Fruit fly (Drosophila melanogaster) whole organism, prepupa: ENCODE measurements around the gene RNaseX25.

Source experiments
- Blimp-1 ChIP-seq: fragments of 200-800 bp; sonication (Bioruptor generic); optimal IDR thresholded peaks from 3 replicates; lab custom pipeline; 2017; ENCODE audit warnings: missing biosample characterization, missing genetic modification characterization, mild to moderate bottlenecking, moderate library complexity, missing genetic modification reagents
- CG10631 ChIP-seq: fragments of 200-800 bp; sonication (Bioruptor generic); optimal IDR thresholded peaks from 2 replicates; lab custom pipeline; 2016; ENCODE audit warnings: missing biosample characterization, missing genetic modification characterization
- CG10669 ChIP-seq: fragments of 200-800 bp; sonication (Bioruptor generic); optimal IDR thresholded peaks from 3 replicates; lab custom pipeline; 2018; ENCODE audit warnings: missing biosample characterization, mild to moderate bottlenecking, missing genetic modification characterization, moderate library complexity
- CG11294 ChIP-seq: fragments of 200-800 bp; sonication (Bioruptor generic); IDR thresholded peaks from 2 replicates; pipeline ENCODE4 v1.3.6; 2022; ENCODE audit warnings: missing biosample characterization, missing genetic modification characterization
- CG11762 ChIP-seq: fragments of 200-800 bp; sonication (Bioruptor generic); optimal IDR thresholded peaks from 3 replicates; lab custom pipeline; 2016; ENCODE audit warnings: missing biosample characterization, missing genetic modification characterization; ENCODE audit not compliant: insufficient read depth
- CG11902 ChIP-seq: fragments of 200-800 bp; sonication (Bioruptor generic); optimal IDR thresholded peaks from 3 replicates; lab custom pipeline; 2016; ENCODE audit warnings: missing biosample characterization, missing genetic modification characterization
- CG1621 ChIP-seq: fragments of 200-800 bp; sonication (Bioruptor generic); optimal IDR thresholded peaks from 3 replicates; lab custom pipeline; 2018; ENCODE audit warnings: missing biosample characterization, mild to moderate bottlenecking, missing genetic modification characterization
- CG16779 ChIP-seq: fragments of 200-800 bp; sonication (Bioruptor generic); optimal IDR thresholded peaks from 3 replicates; lab custom pipeline; 2017; ENCODE audit warnings: missing biosample characterization, mild to moderate bottlenecking, missing genetic modification characterization
- CG3032 ChIP-seq: fragments of 200-800 bp; optimal IDR thresholded peaks from 2 replicates; lab custom pipeline; 2019; ENCODE audit warnings: missing biosample characterization, mild to moderate bottlenecking, missing genetic modification characterization, moderate library complexity
- CG31627 ChIP-seq: fragments of 200-800 bp; sonication (Bioruptor generic); optimal IDR thresholded peaks from 3 replicates; lab custom pipeline; 2016; ENCODE audit warnings: missing biosample characterization, missing genetic modification characterization
- CG32006 ChIP-seq: fragments of 200-800 bp; sonication (Bioruptor generic); optimal IDR thresholded peaks from 3 replicates; lab custom pipeline; 2017; ENCODE audit warnings: missing biosample characterization, mild to moderate bottlenecking, missing genetic modification characterization
- CG3919 ChIP-seq: fragments of 200-800 bp; sonication (Bioruptor generic); optimal IDR thresholded peaks from 3 replicates; lab custom pipeline; 2016; ENCODE audit warnings: missing biosample characterization, missing genetic modification characterization
- CG6163 ChIP-seq: fragments of 200-800 bp; sonication (Bioruptor generic); IDR thresholded peaks from 3 replicates; pipeline ENCODE4 v1.3.6; 2022; ENCODE audit warnings: missing biosample characterization, missing genetic modification characterization
- CG6276 ChIP-seq: fragments of 200-800 bp; sonication (Bioruptor generic); optimal IDR thresholded peaks from 2 replicates; lab custom pipeline; 2017; ENCODE audit warnings: missing biosample characterization, mild to moderate bottlenecking, missing genetic modification characterization
- CG6808 ChIP-seq: fragments of 200-800 bp; sonication (Bioruptor generic); optimal IDR thresholded peaks from 3 replicates; lab custom pipeline; 2017; ENCODE audit warnings: missing biosample characterization, missing genetic modification characterization, mild to moderate bottlenecking, moderate library complexity, missing genetic modification reagents
- CG6854 ChIP-seq: fragments of 200-800 bp; sonication (Bioruptor generic); optimal IDR thresholded peaks from 2 replicates; lab custom pipeline; 2017; ENCODE audit warnings: missing biosample characterization, mild to moderate bottlenecking, missing genetic modification characterization
- CG8119 ChIP-seq: fragments of 200-800 bp; sonication (Bioruptor generic); IDR thresholded peaks from 3 replicates; pipeline ENCODE4 v1.3.6; 2022; ENCODE audit warnings: missing biosample characterization, missing genetic modification characterization
- CG8632 ChIP-seq: fragments of 200-800 bp; sonication (Bioruptor generic); optimal IDR thresholded peaks from 3 replicates; lab custom pipeline; 2016; ENCODE audit warnings: missing biosample characterization, missing genetic modification characterization
- Eip75B ChIP-seq: fragments of 200-800 bp; sonication (Bioruptor generic); optimal IDR thresholded peaks from 3 replicates; lab custom pipeline; 2016; ENCODE audit warnings: missing biosample characterization, missing genetic modification characterization
- Eip78C ChIP-seq: fragments of 200-800 bp; sonication (Bioruptor generic); peaks from one replicate; lab custom pipeline; 2016; ENCODE audit warnings: missing biosample characterization, missing genetic modification characterization
- Eip93F ChIP-seq: fragments of 200-800 bp; sonication (Bioruptor generic); optimal IDR thresholded peaks from 2 replicates; lab custom pipeline; 2016; ENCODE audit warnings: missing biosample characterization, mild to moderate bottlenecking, missing genetic modification characterization
- Ets21C ChIP-seq: fragments of 200-800 bp; sonication (Bioruptor generic); optimal IDR thresholded peaks from 3 replicates; lab custom pipeline; 2016; ENCODE audit warnings: missing biosample characterization, missing genetic modification characterization
- Ets96B ChIP-seq: fragments of 200-800 bp; optimal IDR thresholded peaks from 2 replicates; lab custom pipeline; 2019; ENCODE audit warnings: missing biosample characterization, mild to moderate bottlenecking, missing genetic modification characterization, moderate library complexity
- Gug ChIP-seq: fragments of 200-800 bp; sonication (Bioruptor generic); IDR thresholded peaks from 2 replicates; pipeline ENCODE4 v1.3.6; 2022; ENCODE audit warnings: missing biosample characterization, missing genetic modification characterization
- Hr38 ChIP-seq: sonication (Bioruptor generic); optimal IDR thresholded peaks from 2 replicates; lab custom pipeline; 2016; ENCODE audit warnings: missing biosample characterization, missing genetic modification characterization
- Hr4 ChIP-seq: fragments of 200-800 bp; sonication (Bioruptor generic); optimal IDR thresholded peaks from 3 replicates; lab custom pipeline; 2016; ENCODE audit warnings: missing biosample characterization, missing genetic modification characterization
- Met ChIP-seq: fragments of 200-800 bp; sonication (Bioruptor generic); optimal IDR thresholded peaks from 3 replicates; lab custom pipeline; 2016; ENCODE audit warnings: missing biosample characterization, missing genetic modification characterization
- OdsH ChIP-seq: fragments of 200-800 bp; sonication (Bioruptor generic); optimal IDR thresholded peaks from 3 replicates; lab custom pipeline; 2016; ENCODE audit warnings: missing biosample characterization, missing genetic modification characterization
- Sox102F ChIP-seq: fragments of 200-800 bp; sonication (Bioruptor generic); optimal IDR thresholded peaks from 2 replicates; lab custom pipeline; 2016; ENCODE audit warnings: missing biosample characterization, mild to moderate bottlenecking, missing genetic modification characterization
- Sox14 ChIP-seq: fragments of 200-800 bp; sonication (Bioruptor generic); optimal IDR thresholded peaks from 3 replicates; lab custom pipeline; 2016; ENCODE audit warnings: missing biosample characterization, missing genetic modification characterization
- Sox15 ChIP-seq: fragments of 200-800 bp; sonication (Bioruptor generic); optimal IDR thresholded peaks from 3 replicates; lab custom pipeline; 2016; ENCODE audit warnings: missing biosample characterization, missing genetic modification characterization
- achi ChIP-seq: fragments of 200-800 bp; sonication (Bioruptor generic); optimal IDR thresholded peaks from 3 replicates; lab custom pipeline; 2016; ENCODE audit warnings: missing biosample characterization, missing genetic modification characterization
- acj6 ChIP-seq: fragments of 200-800 bp; sonication (Bioruptor generic); optimal IDR thresholded peaks from 3 replicates; lab custom pipeline; 2016; ENCODE audit warnings: missing biosample characterization, missing genetic modification characterization
- cyc ChIP-seq: fragments of 200-800 bp; sonication (Bioruptor generic); optimal IDR thresholded peaks from 3 replicates; lab custom pipeline; 2016; ENCODE audit warnings: missing biosample characterization, missing genetic modification characterization
- dac ChIP-seq: fragments of 200-800 bp; sonication (Bioruptor generic); optimal IDR thresholded peaks from 2 replicates; lab custom pipeline; 2017; ENCODE audit warnings: missing biosample characterization, mild to moderate bottlenecking, missing genetic modification characterization
- dsx ChIP-seq: fragments of 200-800 bp; optimal IDR thresholded peaks from 3 replicates; lab custom pipeline; 2019; ENCODE audit warnings: missing biosample characterization, mild to moderate bottlenecking, missing genetic modification characterization, moderate library complexity; ENCODE audit not compliant: poor library complexity, severe bottlenecking
- eg ChIP-seq: fragments of 200-800 bp; sonication (Bioruptor generic); IDR thresholded peaks from 3 replicates; pipeline ENCODE4 v1.3.6; 2022; ENCODE audit warnings: missing biosample characterization, missing genetic modification characterization
- fkh ChIP-seq: fragments of 200-800 bp; sonication (Bioruptor generic); optimal IDR thresholded peaks from 3 replicates; lab custom pipeline; 2017; ENCODE audit warnings: missing biosample characterization, mild to moderate bottlenecking, missing genetic modification characterization, moderate library complexity
- lz ChIP-seq: fragments of 200-800 bp; sonication (Bioruptor generic); optimal IDR thresholded peaks from 3 replicates; lab custom pipeline; 2016; ENCODE audit warnings: missing biosample characterization, missing genetic modification characterization
- pdm3 ChIP-seq: fragments of 200-800 bp; sonication (Bioruptor generic); optimal IDR thresholded peaks from 3 replicates; lab custom pipeline; 2016; ENCODE audit warnings: missing biosample characterization, missing genetic modification characterization
- salr ChIP-seq, 2 experiments: fragments of 200-800 bp; sonication (Bioruptor generic); optimal IDR thresholded peaks; 3 replicates each; lab custom pipeline; 2016 to 2018; ENCODE audit warnings: missing biosample characterization in 2 of 2, missing genetic modification characterization in 2 of 2, mild to moderate bottlenecking in 1 of 2
- spab ChIP-seq: fragments of 200-800 bp; sonication (Bioruptor generic); optimal IDR thresholded peaks from 2 replicates; lab custom pipeline; 2017; ENCODE audit warnings: missing biosample characterization, mild to moderate bottlenecking, missing genetic modification characterization, missing genetic modification reagents
- svp ChIP-seq: fragments of 200-800 bp; sonication (Bioruptor generic); peaks from one replicate; lab custom pipeline; 2016; ENCODE audit warnings: missing biosample characterization, missing genetic modification characterization
- vri ChIP-seq: fragments of 200-800 bp; sonication (Bioruptor generic); optimal IDR thresholded peaks from 3 replicates; lab custom pipeline; 2016; ENCODE audit warnings: missing biosample characterization, mild to moderate bottlenecking, missing genetic modification characterization

RNaseX25 gene

DNA sequence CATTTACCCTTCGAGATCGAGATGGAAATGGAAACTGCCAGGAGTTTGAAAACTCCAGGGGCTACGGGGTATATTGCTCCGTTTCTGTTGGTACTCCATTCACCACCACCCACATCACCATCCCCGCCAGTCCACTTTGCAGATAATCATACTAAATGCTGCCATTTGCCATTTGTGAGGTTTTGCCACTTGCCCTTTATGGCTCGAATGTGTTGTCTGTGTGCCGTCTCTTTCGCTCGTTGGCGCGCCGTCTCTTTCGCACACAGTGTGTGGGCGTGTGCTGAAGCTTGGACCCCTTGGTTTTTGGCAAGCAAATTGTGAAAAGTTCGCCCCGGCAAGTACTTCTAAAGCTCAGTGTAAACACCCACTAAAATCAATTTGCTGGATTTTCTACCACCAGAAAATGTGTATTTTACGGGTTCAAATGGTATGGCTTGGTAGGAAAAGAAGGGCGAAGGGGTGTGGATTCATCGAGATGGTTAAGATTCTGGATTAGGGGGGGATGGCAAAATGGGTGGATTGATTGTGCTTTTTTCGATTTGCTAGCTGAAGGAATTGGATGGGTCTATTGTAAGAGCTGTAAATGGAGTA, 11.7 kb upstream of the RNaseX25 start:
- TF ChIP-seq fkh, result no peak
- TF ChIP-seq pdm3 (GFP tag; lab: Kevin White, UChicago), result no peak
- TF ChIP-seq Sox102F (GFP tag; lab: Kevin White, UChicago), result no peak
- no peak for TF ChIP-seq Sox14 (GFP tag; lab: Kevin White, UChicago)
- TF ChIP-seq achi (GFP tag; lab: Kevin White, UChicago), result no peak
- TF ChIP-seq CG11294 (GFP tag; lab: Robert Waterston, UW), result no peak
- TF ChIP-seq Blimp-1 (GFP tag; lab: Kevin White, UChicago), result no peak
- TF ChIP-seq CG8632 (GFP tag; lab: Kevin White, UChicago), result no peak
- no peak for TF ChIP-seq CG6854 (GFP tag; lab: Kevin White, UChicago)
- no peak for TF ChIP-seq Sox15 (GFP tag; lab: Kevin White, UChicago)
- TF ChIP-seq CG10631, result no peak
- TF ChIP-seq lz (GFP tag; lab: Kevin White, UChicago), result no peak
- TF ChIP-seq acj6 (GFP tag; lab: Kevin White, UChicago), result no peak
- no peak for TF ChIP-seq Eip75B

DNA sequence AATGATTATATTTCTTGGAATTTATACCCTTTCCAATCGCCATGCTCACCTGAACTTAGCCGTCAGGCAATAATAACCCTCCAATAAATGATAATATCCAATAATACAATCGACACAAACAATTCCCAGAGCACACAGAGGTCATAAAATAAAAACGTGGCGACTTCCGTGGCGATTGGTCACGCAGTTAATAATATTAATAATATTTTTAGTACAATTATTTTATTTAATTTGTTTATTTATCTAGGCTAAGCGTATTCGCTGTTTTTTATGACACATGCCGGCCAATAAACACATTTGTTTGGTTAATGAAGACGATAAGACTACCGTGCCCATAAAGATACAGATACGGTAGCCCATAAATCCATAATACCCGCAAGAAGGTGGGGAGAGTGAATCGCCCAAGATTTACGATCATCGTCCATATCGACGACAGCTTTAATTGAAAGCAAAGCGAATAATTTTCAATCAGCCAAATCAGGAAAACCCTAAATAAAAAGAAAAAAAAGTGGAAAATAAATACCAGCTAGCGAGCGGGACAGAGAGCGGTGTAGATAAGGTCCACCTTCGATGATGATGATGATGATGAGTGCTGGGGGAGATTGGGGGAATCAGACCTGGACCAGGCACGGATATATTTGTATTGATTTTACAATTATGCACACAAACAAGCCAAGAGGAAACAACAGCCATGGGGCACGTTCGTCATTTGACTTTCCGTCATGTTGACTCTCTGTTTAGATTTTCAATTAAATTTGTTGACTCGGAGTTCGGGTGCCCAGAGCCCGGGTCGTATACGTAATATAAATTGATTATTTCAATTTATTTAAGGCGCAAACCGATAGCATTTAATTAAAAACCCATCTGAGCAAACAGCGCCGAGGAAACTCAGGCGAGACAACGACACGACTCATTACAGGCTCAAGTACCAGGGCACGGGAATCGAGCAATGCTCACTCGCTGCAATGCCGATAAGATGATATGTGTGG, 9.4 kb upstream of the RNaseX25 start:
- TF ChIP-seq Eip78C (GFP tag; lab: Kevin White, UChicago) (peak; percentile 54), CG11762 (GFP tag; lab: Kevin White, UChicago) (no peak), CG10631 (no peak), CG31627 (no peak), fkh (peak; percentile 80), dac (no peak), Ets96B (no peak), spab (no peak), CG6276 (GFP tag; lab: Kevin White, UChicago) (no peak), achi (GFP tag; lab: Kevin White, UChicago) (no peak), Blimp-1 (GFP tag; lab: Kevin White, UChicago) (peak; percentile 13), cyc (GFP tag; lab: Kevin White, UChicago) (no peak), CG6163 (GFP tag; lab: Robert Waterston, UW) (no peak), Sox102F (GFP tag; lab: Kevin White, UChicago) (peak; percentile 21), pdm3 (GFP tag; lab: Kevin White, UChicago) (no peak), CG11902 (GFP tag; lab: Kevin White, UChicago) (no peak), CG3919 (no peak), Sox14 (GFP tag; lab: Kevin White, UChicago) (no peak), Hr4 (GFP tag; lab: Kevin White, UChicago) (no peak), Eip93F (GFP tag; lab: Kevin White, UChicago) (peak; percentile 19), CG6854 (GFP tag; lab: Kevin White, UChicago) (no peak), Met (GFP tag; lab: Kevin White, UChicago) (no peak), Hr38 (GFP tag; lab: Kevin White, UChicago) (no peak), CG1621 (tag; lab: Kevin White, UChicago) (no peak), OdsH (GFP tag; lab: Kevin White, UChicago) (no peak), CG16779 (tag; lab: Kevin White, UChicago) (no peak), CG32006 (GFP tag; lab: Kevin White, UChicago) (no peak), vri (peak; percentile 74), CG6808 (GFP tag; lab: Kevin White, UChicago) (no peak), dsx (GFP tag; lab: Kevin White, UChicago) (no peak), Ets21C (GFP tag; lab: Kevin White, UChicago) (no peak), CG3032 (no peak), CG8119 (GFP tag; lab: Robert Waterston, UW) (no peak), salr (GFP tag; optimal IDR thresholded peaks at IDR 0.05; lab: Kevin White, UChicago) (no peak), eg (no peak), Gug (GFP tag; lab: Robert Waterston, UW) (no peak), svp (GFP tag; lab: Kevin White, UChicago) (no peak), CG10669 (GFP tag; lab: Kevin White, UChicago) (no peak)
